Worm (Caenorhabditis elegans) whole organism, L4/young adult: Measurements from ENCODE around the gene fbxl-4.

ENCODE experiments used
- W03F9.2 ChIP-seq: fragments of 150-350 bp; optimal IDR thresholded peaks from 2 replicates; lab custom pipeline; 2014; ENCODE audit warnings: missing biosample characterization, missing genetic modification characterization
- dao-5 ChIP-seq: sonication (generic microtip); optimal IDR thresholded peaks from 2 replicates; lab custom pipeline; 2016; ENCODE audit warnings: missing genotype, missing genetic modification characterization, moderate library complexity, missing compliant biosample characterization
- him-1 ChIP-seq: sonication (generic microtip); optimal IDR thresholded peaks from 2 replicates; lab custom pipeline; 2016; ENCODE audit warnings: missing genotype, missing genetic modification reagents, missing genetic modification characterization, missing compliant biosample characterization

The fbxl-4 gene

ce11 chrX:6630645-6631044, 42.0 kb downstream of the fbxl-4 start:
- TF ChIP-seq him-1: no peak
- no peak for TF ChIP-seq W03F9.2 (tag; lab: Kevin White, UChicago)
- TF ChIP-seq dao-5: no peak

ce11 chrX:6631437-6631836, 42.8 kb downstream of the fbxl-4 start, which contains the start of gene aexr-2:
Gene aexr-2, minus strand, starts transcription at chrX:6631537.
- TF ChIP-seq W03F9.2 (tag; lab: Kevin White, UChicago): no peak
- TF ChIP-seq dao-5: no peak
- no peak for TF ChIP-seq him-1

- TF ChIP-seq him-1 (no peak), dao-5 (no peak), W03F9.2 (tag; lab: Kevin White, UChicago) (no peak)
Observed at ce11 chrX:6635173-6635572, 46.6 kb downstream of the fbxl-4 start, which contains the start of gene aexr-1. Gene aexr-1, minus strand, starts transcription at chrX:6635273.

DNA sequence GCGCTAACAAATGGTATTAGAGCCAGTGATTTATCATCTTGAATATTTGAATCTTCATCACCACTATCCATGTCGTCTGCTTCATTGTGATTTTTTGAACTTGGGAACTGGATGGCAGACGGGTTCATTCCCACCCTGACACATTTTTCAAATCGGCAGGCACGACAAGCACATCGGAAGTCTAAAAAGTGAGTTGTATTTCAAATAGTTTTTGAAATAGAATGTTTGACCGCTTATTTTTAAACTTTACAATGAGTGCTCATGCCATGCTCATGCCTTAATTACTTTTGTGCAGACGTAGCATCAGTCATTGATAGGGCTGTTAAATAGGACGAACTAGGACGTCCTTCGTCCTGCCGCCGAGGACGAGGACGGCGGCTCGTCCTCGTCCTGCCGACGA, 49.3 kb downstream of the fbxl-4 start:
- TF ChIP-seq W03F9.2 (tag; lab: Kevin White, UChicago) (no peak), dao-5 (no peak), him-1 (no peak)

ce11 chrX:6638985-6639573, 50.5 kb downstream of the fbxl-4 start:
- TF ChIP-seq W03F9.2 (tag; lab: Kevin White, UChicago): no peak
- TF ChIP-seq him-1: no peak
- no peak for TF ChIP-seq dao-5

ce11 chrX:6640570-6641199, 52.1 kb downstream of the fbxl-4 start, which contains the start of gene nhr-120:
Gene nhr-120, minus strand, starts transcription at chrX:6640620.
- no peak for TF ChIP-seq him-1

DNA sequence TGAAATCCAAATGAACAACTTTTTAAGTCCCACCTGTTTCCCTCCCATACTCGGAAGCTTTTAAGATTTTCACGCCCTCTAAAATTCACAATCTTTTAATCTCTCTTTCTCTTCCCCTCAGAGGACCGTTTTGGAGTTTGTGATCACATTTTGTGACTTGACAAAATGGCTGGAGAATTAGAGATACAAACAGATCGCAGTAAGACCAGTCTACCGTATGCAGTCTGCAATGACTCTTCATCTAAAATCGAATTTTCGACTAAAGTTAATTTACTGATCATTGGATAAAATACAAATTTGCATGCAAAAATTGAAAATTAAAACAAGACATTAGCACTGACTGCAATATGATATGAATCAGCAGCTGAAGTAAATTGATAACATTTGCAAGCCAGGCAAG, 52.9 kb downstream of the fbxl-4 start:
- no peak for TF ChIP-seq dao-5
- TF ChIP-seq W03F9.2 (tag; lab: Kevin White, UChicago): no peak
- TF ChIP-seq him-1: no peak

DNA sequence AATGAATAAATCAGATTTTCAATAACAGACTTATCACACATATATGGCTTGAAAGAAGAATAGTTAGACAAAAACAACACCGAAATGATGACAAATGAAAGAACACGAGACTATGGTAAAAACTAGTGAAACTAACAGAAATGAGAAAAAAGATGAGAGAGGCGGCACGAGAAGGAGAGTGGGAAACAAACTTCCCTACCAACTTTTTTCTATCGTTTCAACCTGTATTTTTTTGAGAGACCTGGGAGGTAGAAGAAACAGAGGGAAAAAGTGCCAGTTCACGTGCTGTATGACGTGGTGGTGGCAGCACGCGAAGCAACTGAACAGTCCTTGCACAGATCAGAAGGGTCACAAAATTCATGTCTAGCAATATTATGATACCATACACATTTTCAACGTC, 54.2 kb downstream of the fbxl-4 start:
- no peak for TF ChIP-seq him-1
- TF ChIP-seq dao-5: no peak
- no peak for TF ChIP-seq W03F9.2 (tag; lab: Kevin White, UChicago)

ce11 chrX:6644971-6645704, 56.5 kb downstream of the fbxl-4 start, which contains the start of gene C56E10.3:
Gene C56E10.3, plus strand, starts transcription at chrX:6645654.
- TF ChIP-seq him-1 (no peak), dao-5 (no peak), W03F9.2 (tag; lab: Kevin White, UChicago) (no peak)
